Fruit fly (Drosophila melanogaster): Measurements from ENCODE around the gene MED17.

MED17 gene

DNA sequence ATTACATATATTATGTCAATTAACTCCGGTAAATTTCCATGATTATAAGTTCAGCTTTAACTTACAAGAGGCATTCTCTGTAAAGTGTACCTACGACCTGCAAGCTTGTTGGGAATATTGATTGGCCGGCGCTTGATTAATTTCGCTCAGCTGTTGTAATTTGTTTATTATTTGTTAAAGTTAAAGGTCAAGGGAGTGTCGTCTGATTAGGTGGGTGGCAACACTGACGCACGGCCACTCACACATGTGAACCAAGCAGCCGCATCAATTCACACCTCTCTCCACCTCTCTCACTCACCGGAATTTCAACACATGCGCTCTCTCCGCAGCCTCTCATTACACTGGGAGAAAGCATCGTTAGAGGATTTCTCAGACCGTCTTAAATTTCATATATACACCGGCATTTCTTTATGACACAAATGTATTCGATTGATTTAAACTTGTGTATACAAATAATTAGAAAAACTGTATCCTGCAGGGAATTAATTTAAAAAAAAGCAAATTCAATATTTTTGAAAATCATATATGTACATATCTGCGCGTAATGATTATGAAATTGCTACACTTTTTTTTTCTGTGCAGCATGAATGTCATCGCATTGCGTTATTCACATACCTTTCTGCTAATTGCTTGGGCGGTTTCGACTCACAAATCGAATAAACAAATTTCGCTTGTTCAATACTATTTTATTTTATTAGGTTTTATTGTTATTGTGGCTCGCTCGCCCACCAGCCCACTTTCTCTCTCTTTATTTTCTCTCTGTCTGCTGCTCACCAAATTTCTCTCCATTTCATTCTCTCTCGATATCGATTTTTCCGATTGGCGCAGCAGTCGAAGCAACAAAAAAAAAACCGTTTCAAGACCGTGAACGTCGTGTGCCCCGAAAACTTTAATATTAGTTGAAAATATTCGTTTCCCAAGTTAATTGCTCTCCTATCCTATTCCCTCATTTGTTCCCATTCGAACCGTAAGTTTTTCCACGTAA is 16.6 kb upstream of the MED17 start:
- TF ChIP-seq seq (GFP tag; IDR thresholded peaks at IDR 0.05), result peak; percentile 88
- 0 out of 2 replicates have a peak, but pooled peaks have one; percentile 32 for TF ChIP-seq toy (GFP tag; IDR thresholded peaks at IDR 0.05)
- peak; percentile 88 for TF ChIP-seq CG7372 (GFP tag; IDR thresholded peaks at IDR 0.05)
- no peak for TF ChIP-seq sr (GFP tag; IDR thresholded peaks at IDR 0.05)
- peak; percentile 81 for TF ChIP-seq CG14050 (GFP tag; IDR thresholded peaks at IDR 0.05)
- no peak for TF ChIP-seq Lpt (GFP tag; optimal IDR thresholded peaks at IDR 0.05)
- TF ChIP-seq Fer1 (GFP tag; optimal IDR thresholded peaks at IDR 0.05), result peak; percentile 95
- peak; percentile 85 for TF ChIP-seq CG4707 (GFP tag; optimal IDR thresholded peaks at IDR 0.05)
- TF ChIP-seq CkIIα-i1 (GFP tag; IDR thresholded peaks at IDR 0.05), result no peak
- TF ChIP-seq dpn (GFP tag; optimal IDR thresholded peaks at IDR 0.05), result peak; percentile 93
- peak; percentile 94 for TF ChIP-seq CG4424 (GFP tag; optimal IDR thresholded peaks at IDR 0.05)
- peak; percentile 93 for TF ChIP-seq CG10209 (GFP tag; optimal IDR thresholded peaks at IDR 0.05)
- peak; percentile 91 for TF ChIP-seq pum (GFP tag; optimal IDR thresholded peaks at IDR 0.05)
- peak; percentile 85 for TF ChIP-seq kni (GFP tag; optimal IDR thresholded peaks at IDR 0.05)
- TF ChIP-seq emc (GFP tag; optimal IDR thresholded peaks at IDR 0.05), result peak; percentile 61
- TF ChIP-seq Side (GFP tag; optimal IDR thresholded peaks at IDR 0.05), result peak; percentile 91
- no peak for TF ChIP-seq CG8478 (optimal IDR thresholded peaks at IDR 0.05)
- TF ChIP-seq HLH54F (GFP tag; optimal IDR thresholded peaks at IDR 0.05), result peak; percentile 92
- TF ChIP-seq MBD-R2 (GFP tag; IDR thresholded peaks at IDR 0.05), result peak; percentile 57; the same call in 1 of the 2 replicates
- TF ChIP-seq PHDP (tag; optimal IDR thresholded peaks at IDR 0.05), result peak; percentile 94
- no peak for TF ChIP-seq br (optimal IDR thresholded peaks at IDR 0.05)
- peak; percentile 90 for TF ChIP-seq CG32532 (GFP tag; IDR thresholded peaks at IDR 0.05)
- peak; percentile 65; the same call in 1 of the 3 replicates for TF ChIP-seq CG2199 (GFP tag; IDR thresholded peaks at IDR 0.05)
- peak; percentile 86 for TF ChIP-seq ranshi (GFP tag; IDR thresholded peaks at IDR 0.05)
- peak; percentile 81 for TF ChIP-seq CG7357 (GFP tag; IDR thresholded peaks at IDR 0.05)
- TF ChIP-seq cg (GFP tag; optimal IDR thresholded peaks at IDR 0.05), result peak; percentile 61
- peak; percentile 85 for TF ChIP-seq Bdp1 (GFP tag; optimal IDR thresholded peaks at IDR 0.05)
- TF ChIP-seq CG4730 (GFP tag; IDR thresholded peaks at IDR 0.05), result peak; percentile 80
- TF ChIP-seq CG30403 (GFP tag; optimal IDR thresholded peaks at IDR 0.05), result peak; percentile 96
- peak; percentile 93 for TF ChIP-seq CG10462 (GFP tag; optimal IDR thresholded peaks at IDR 0.05)
- peak; percentile 80 for TF ChIP-seq ems (GFP tag; optimal IDR thresholded peaks at IDR 0.05)
- TF ChIP-seq C15 (GFP tag; IDR thresholded peaks at IDR 0.05), result peak; percentile 77; the same call in 2 of the 3 replicates
- peak; percentile 88 for TF ChIP-seq run (tag; optimal IDR thresholded peaks at IDR 0.05)
- no peak; the same call in 1 of the 3 replicates for TF ChIP-seq CG6175 (GFP tag; IDR thresholded peaks at IDR 0.05)
- peak; percentile 92 for TF ChIP-seq ind (GFP tag; optimal IDR thresholded peaks at IDR 0.05)
- TF ChIP-seq Mrtf (GFP tag; IDR thresholded peaks at IDR 0.05), result peak; percentile 80
- peak; percentile 92 for TF ChIP-seq Hr3 (GFP tag; optimal IDR thresholded peaks at IDR 0.05)
- peak; percentile 98 for TF ChIP-seq CG17361 (GFP tag; IDR thresholded peaks at IDR 0.05)
- peak; percentile 86 for TF ChIP-seq slou (GFP tag; optimal IDR thresholded peaks at IDR 0.05)
- TF ChIP-seq D19A (tag; optimal IDR thresholded peaks at IDR 0.05), result peak; percentile 92
- TF ChIP-seq CG17359 (tag; optimal IDR thresholded peaks at IDR 0.05), result peak; percentile 95
- TF ChIP-seq mam (GFP tag; optimal IDR thresholded peaks at IDR 0.05), result peak; percentile 91
- TF ChIP-seq CG4854 (GFP tag; optimal IDR thresholded peaks at IDR 0.05), result peak; percentile 84
- no peak for TF ChIP-seq BEAF-32 (GFP tag; optimal IDR thresholded peaks at IDR 0.05)
- TF ChIP-seq CG12071 (GFP tag; optimal IDR thresholded peaks at IDR 0.05), result peak; percentile 84
- TF ChIP-seq CTCF (GFP tag; optimal IDR thresholded peaks at IDR 0.05), result peak; percentile 48
- no peak for TF ChIP-seq amos (GFP tag; IDR thresholded peaks at IDR 0.05; ENCODE audit: partially characterized antibody)
- peak; percentile 73 for TF ChIP-seq CG17186 (GFP tag; optimal IDR thresholded peaks at IDR 0.05)
- TF ChIP-seq CG14667 (GFP tag; IDR thresholded peaks at IDR 0.05), result peak; percentile 79
- TF ChIP-seq Dip3 (GFP tag; optimal IDR thresholded peaks at IDR 0.05), result peak; percentile 85
- peak; percentile 89 for TF ChIP-seq Dek (tag; optimal IDR thresholded peaks at IDR 0.05)
